Worm (Caenorhabditis elegans) whole organism, young adult: ENCODE measurements around the gene cyk-7.

Experiments
- C17E4.6 ChIP-seq: fragments of 200-800 bp; sonication (Bioruptor generic); IDR thresholded peaks from 2 replicates; pipeline ENCODE4 v1.3.6; 2022; ENCODE audit warnings: missing genetic modification reagents, missing genetic modification characterization, missing compliant biosample characterization
- F57A8.1 ChIP-seq: fragments of 200-800 bp; sonication (Bioruptor generic); optimal IDR thresholded peaks from 2 replicates; lab custom pipeline; 2018; ENCODE audit warnings: mild to moderate bottlenecking, missing genetic modification characterization, moderate library complexity, missing compliant biosample characterization
- K11D2.4 ChIP-seq: fragments of 200-800 bp; sonication (Bioruptor generic); IDR thresholded peaks from 2 replicates; pipeline ENCODE4 v1.3.6; 2022; ENCODE audit warnings: missing genetic modification reagents, missing genetic modification characterization, missing compliant biosample characterization
- bed-2 ChIP-seq: fragments of 200-800 bp; sonication (Bioruptor generic); IDR thresholded peaks from 2 replicates; pipeline ENCODE4 v1.3.6; 2022; ENCODE audit warnings: missing genetic modification reagents, missing genetic modification characterization, missing compliant biosample characterization
- ets-4 ChIP-seq: fragments of 200-800 bp; sonication (Bioruptor generic); optimal IDR thresholded peaks from 2 replicates; lab custom pipeline; 2018; ENCODE audit warnings: mild to moderate bottlenecking, missing genetic modification characterization, missing compliant biosample characterization
- hlh-26 ChIP-seq: fragments of 200-800 bp; sonication (Bioruptor generic); conservative IDR thresholded peaks from 2 replicates; pipeline ENCODE4 v1.3.6; 2022; ENCODE audit warnings: missing genetic modification reagents, missing genetic modification characterization, missing compliant biosample characterization
- nhr-120 ChIP-seq: fragments of 200-800 bp; sonication (Bioruptor generic); IDR thresholded peaks from 2 replicates; pipeline ENCODE4 v1.3.6; 2022; ENCODE audit warnings: missing genetic modification characterization, missing compliant biosample characterization
- pbrm-1 ChIP-seq: fragments of 200-800 bp; sonication (Bioruptor generic); IDR thresholded peaks from 2 replicates; pipeline ENCODE4 v1.3.6; 2022; ENCODE audit warnings: missing genetic modification reagents, missing genetic modification characterization, missing compliant biosample characterization

DNA sequence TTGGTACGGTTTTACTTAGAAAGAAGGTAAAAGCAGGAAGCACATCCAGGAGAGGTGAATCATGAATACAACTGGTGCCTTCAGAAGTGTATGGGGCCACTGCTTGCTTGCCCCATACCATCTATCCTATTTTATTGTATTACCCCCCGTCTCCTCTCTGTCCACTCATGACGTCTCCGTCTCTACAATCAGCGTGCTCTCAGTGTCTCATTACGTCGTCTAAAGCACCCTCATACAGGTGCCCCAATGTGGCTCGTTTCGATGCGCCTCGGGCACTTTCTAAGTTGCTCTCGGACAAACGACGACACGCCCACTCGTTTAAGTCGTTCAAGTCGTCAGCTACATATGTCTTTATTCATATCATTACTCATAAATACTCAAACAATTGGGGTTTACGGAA, 28.8 kb upstream of the cyk-7 start:
- TF ChIP-seq pbrm-1 (GFP tag; lab: Robert Waterston, UW): no peak
- no peak for TF ChIP-seq nhr-120
- no peak for TF ChIP-seq hlh-26 (GFP tag; lab: Robert Waterston, UW)
- no peak for TF ChIP-seq C17E4.6 (GFP tag; lab: Robert Waterston, UW)
- no peak for TF ChIP-seq bed-2 (GFP tag; lab: Robert Waterston, UW)
- no peak for TF ChIP-seq ets-4 (GFP tag; lab: Kevin White, UChicago)
- TF ChIP-seq F57A8.1 (GFP tag; lab: Kevin White, UChicago): no peak
- no peak for TF ChIP-seq K11D2.4 (GFP tag; lab: Robert Waterston, UW)
